Fruit fly (Drosophila melanogaster) whole organism, prepupa: Measurements from ENCODE around the gene CG33125.

Source experiments
- CG6792 ChIP-seq: fragments of 200-800 bp; sonication (Bioruptor generic); optimal IDR thresholded peaks from 3 replicates; lab custom pipeline; 2016; ENCODE audit warnings: missing biosample characterization, missing genetic modification characterization
- CG6854 ChIP-seq: fragments of 200-800 bp; sonication (Bioruptor generic); optimal IDR thresholded peaks from 2 replicates; lab custom pipeline; 2017; ENCODE audit warnings: missing biosample characterization, mild to moderate bottlenecking, missing genetic modification characterization
- CG7368 ChIP-seq: fragments of 200-800 bp; sonication (Bioruptor generic); optimal IDR thresholded peaks from 3 replicates; lab custom pipeline; 2016; ENCODE audit warnings: missing biosample characterization, missing genetic modification characterization
- Eip78C ChIP-seq: fragments of 200-800 bp; sonication (Bioruptor generic); peaks from one replicate; lab custom pipeline; 2016; ENCODE audit warnings: missing biosample characterization, missing genetic modification characterization
- lz ChIP-seq: fragments of 200-800 bp; sonication (Bioruptor generic); optimal IDR thresholded peaks from 3 replicates; lab custom pipeline; 2016; ENCODE audit warnings: missing biosample characterization, missing genetic modification characterization
- svp ChIP-seq: fragments of 200-800 bp; sonication (Bioruptor generic); peaks from one replicate; lab custom pipeline; 2016; ENCODE audit warnings: missing biosample characterization, missing genetic modification characterization
- topi ChIP-seq: fragments of 200-800 bp; sonication (Bioruptor generic); optimal IDR thresholded peaks from 3 replicates; lab custom pipeline; 2016; ENCODE audit warnings: missing biosample characterization, missing genetic modification characterization

- TF ChIP-seq topi (GFP tag; lab: Kevin White, UChicago) (no peak), CG7368 (GFP tag; lab: Kevin White, UChicago) (no peak), CG6792 (GFP tag; lab: Kevin White, UChicago) (no peak), Eip78C (GFP tag; lab: Kevin White, UChicago) (no peak), lz (GFP tag; lab: Kevin White, UChicago) (no peak), CG6854 (no peak), svp (GFP tag; lab: Kevin White, UChicago) (no peak)
Observed at dm6 chr2L:2623947-2624346, 28.3 kb downstream of the CG33125 start.
